Worm (Caenorhabditis elegans): Measurements from ENCODE around the gene acr-18.
A peak's percentile ranks its signal among the peaks of the same experiment; 100 is the strongest.

acr-18 gene

ce11 chrV:15533096-15533495, 25.9 kb downstream of the acr-18 start, which contains the start of gene F21A3.11:
F21A3.11 (minus strand) TSS chrV:15533212.
- TF ChIP-seq dao-5 (tag; optimal IDR thresholded peaks at IDR 0.05): no peak
- TF ChIP-seq W03F9.2 (tag; optimal IDR thresholded peaks at IDR 0.05): no peak
- TF ChIP-seq him-1 (tag; optimal IDR thresholded peaks at IDR 0.05): no peak

ce11 chrV:15529069-15529468, 29.9 kb downstream of the acr-18 start, which contains the start of gene srh-276:
srh-276 (plus strand) TSS chrV:15529369.
- TF ChIP-seq dao-5 (tag; optimal IDR thresholded peaks at IDR 0.05) (no peak), W03F9.2 (tag; optimal IDR thresholded peaks at IDR 0.05) (no peak), him-1 (tag; optimal IDR thresholded peaks at IDR 0.05) (no peak)

ce11 chrV:15521920-15522319, 37.0 kb downstream of the acr-18 start, which contains the start of gene lgc-31:
lgc-31 (minus strand) TSS chrV:15522020.
- TF ChIP-seq dao-5 (tag; optimal IDR thresholded peaks at IDR 0.05) (no peak), him-1 (tag; optimal IDR thresholded peaks at IDR 0.05) (no peak), W03F9.2 (tag; optimal IDR thresholded peaks at IDR 0.05) (no peak)

- TF ChIP-seq dao-5 (tag; optimal IDR thresholded peaks at IDR 0.05) (no peak), W03F9.2 (tag; optimal IDR thresholded peaks at IDR 0.05) (no peak), him-1 (tag; optimal IDR thresholded peaks at IDR 0.05) (no peak)
These were observed 38.5 kb downstream of the acr-18 start for ce11 chrV:15520398-15520797.

ce11 chrV:15519845-15520244, 39.1 kb downstream of the acr-18 start:
- TF ChIP-seq dao-5 (tag; optimal IDR thresholded peaks at IDR 0.05) (no peak), him-1 (tag; optimal IDR thresholded peaks at IDR 0.05) (no peak), W03F9.2 (tag; optimal IDR thresholded peaks at IDR 0.05) (no peak)

- TF ChIP-seq W03F9.2 (tag; optimal IDR thresholded peaks at IDR 0.05): no peak
- TF ChIP-seq him-1 (tag; optimal IDR thresholded peaks at IDR 0.05): no peak
- TF ChIP-seq dao-5 (tag; optimal IDR thresholded peaks at IDR 0.05): no peak
These were observed 41.5 kb downstream of the acr-18 start, which contains the start of gene F21A3.3 for ce11 chrV:15517413-15517812. F21A3.3 (plus strand) TSS chrV:15517713.

ce11 chrV:15516476-15516875, 42.5 kb downstream of the acr-18 start:
- TF ChIP-seq him-1 (tag; optimal IDR thresholded peaks at IDR 0.05): no peak

- TF ChIP-seq dao-5 (tag; optimal IDR thresholded peaks at IDR 0.05): no peak
These were observed 43.6 kb downstream of the acr-18 start for ce11 chrV:15515365-15515764.

- no peak for TF ChIP-seq W03F9.2 (tag; optimal IDR thresholded peaks at IDR 0.05)
- TF ChIP-seq dao-5 (tag; optimal IDR thresholded peaks at IDR 0.05): no peak
- TF ChIP-seq him-1 (tag; optimal IDR thresholded peaks at IDR 0.05): no peak
These were observed 45.8 kb downstream of the acr-18 start for ce11 chrV:15512856-15513756.

ce11 chrV:15511613-15512216, 47.2 kb downstream of the acr-18 start, which contains the start of gene rpl-38:
rpl-38 (plus strand) TSS chrV:15512166.
- TF ChIP-seq him-1 (tag; optimal IDR thresholded peaks at IDR 0.05) (peak; percentile 55), W03F9.2 (tag; optimal IDR thresholded peaks at IDR 0.05) (no peak)

- TF ChIP-seq W03F9.2 (tag; optimal IDR thresholded peaks at IDR 0.05) (no peak), dao-5 (tag; optimal IDR thresholded peaks at IDR 0.05) (peak; percentile 5), him-1 (tag; optimal IDR thresholded peaks at IDR 0.05) (no peak)
These were observed 53.9 kb downstream of the acr-18 start for ce11 chrV:15505068-15505467.

ce11 chrV:15503603-15504002, 55.3 kb downstream of the acr-18 start:
- TF ChIP-seq W03F9.2 (tag; optimal IDR thresholded peaks at IDR 0.05): no peak
- no peak for TF ChIP-seq dao-5 (tag; optimal IDR thresholded peaks at IDR 0.05)
- no peak for TF ChIP-seq him-1 (tag; optimal IDR thresholded peaks at IDR 0.05)
